Worm (Caenorhabditis elegans): ENCODE measurements around the gene ZK287.4.

DNA sequence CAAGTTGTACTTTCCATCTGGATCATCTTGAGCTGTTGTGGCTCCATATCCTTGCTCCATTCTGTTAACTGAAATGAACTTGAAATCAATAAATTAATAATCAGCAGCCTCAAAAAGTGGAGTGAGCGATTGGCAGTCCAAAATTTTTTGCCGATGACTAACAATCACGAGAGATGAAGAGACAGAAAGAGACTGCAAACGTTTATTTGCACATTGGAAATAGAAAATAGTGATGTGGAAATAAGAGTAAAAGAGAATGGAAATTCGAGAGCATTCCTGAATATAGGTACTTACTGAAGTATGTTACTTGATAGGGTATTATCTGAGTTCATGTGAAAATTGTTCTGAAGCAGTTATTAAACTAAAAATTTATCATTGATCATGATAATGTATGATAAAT is 24.3 kb upstream of the ZK287.4 start, which contains the start of gene tag-120:
- TF ChIP-seq unc-98 (GFP tag; IDR thresholded peaks at IDR 0.05) (no peak), lin-39 (tag; optimal IDR thresholded peaks at IDR 0.05) (no peak)
